Fruit fly (Drosophila melanogaster) whole organism, wandering third instar larva: ENCODE results near the gene CG31681.

Source experiments
- Abd-B ChIP-seq: fragments of >200 bp; optimal IDR thresholded peaks from 2 replicates; lab custom pipeline; 2017; ENCODE audit warnings: missing biosample characterization, missing genetic modification characterization
- Dif ChIP-seq: fragments of 200-275, 200-300 bp; sonication (Bioruptor generic); optimal IDR thresholded peaks from 2 replicates; lab custom pipeline; 2018; ENCODE audit warnings: missing biosample characterization, missing genetic modification characterization; ENCODE audit not compliant: partially characterized antibody
- Myc ChIP-seq: fragments of >200 bp; optimal IDR thresholded peaks from 2 replicates; lab custom pipeline; 2017
- OdsH ChIP-seq: fragments of 200-800 bp; sonication (Bioruptor generic); optimal IDR thresholded peaks from 2 replicates; lab custom pipeline; 2016; ENCODE audit warnings: missing biosample characterization, mild to moderate bottlenecking, missing genetic modification characterization
- dsf ChIP-seq: sonication (Bioruptor generic); optimal IDR thresholded peaks from 2 replicates; lab custom pipeline; 2016; ENCODE audit warnings: missing biosample characterization, missing genetic modification characterization, borderline replicate concordance
- jim ChIP-seq: fragments of 175-275, 200-325 bp; sonication (Bioruptor generic); optimal IDR thresholded peaks from 2 replicates; lab custom pipeline; 2016; ENCODE audit warnings: missing biosample characterization, mild to moderate bottlenecking, missing genetic modification characterization
- lola ChIP-seq: fragments of >200 bp; optimal IDR thresholded peaks from 2 replicates; lab custom pipeline; 2017; ENCODE audit warnings: missing biosample characterization, missing genetic modification characterization

dm6 chr2L:2263142-2263541 is 23.5 kb downstream of the CG31681 start, which contains the start of gene CG4270:
- no peak for TF ChIP-seq OdsH (GFP tag; lab: Kevin White, UChicago)
- TF ChIP-seq Myc (lab: Kevin White, UChicago): no peak
- no peak for TF ChIP-seq dsf (GFP tag; lab: Kevin White, UChicago)
- no peak for TF ChIP-seq lola
- TF ChIP-seq Abd-B (GFP tag; lab: Kevin White, UChicago): no peak
- no peak for TF ChIP-seq Dif
- TF ChIP-seq jim (GFP tag; lab: Kevin White, UChicago): no peak
